Comparison of ENCODE assay signal across 4 fruit fly cellular contexts in genomic region chr2L:6741980-6742591, dm6.
TF ChIP-seq lines count a peak whose summit lies in the region.

Gene meng (plus strand): TSS chr2L:6742502.

- TF ChIP-seq CTCF in whole organism, embryonic (GFP tag; optimal IDR thresholded peaks at IDR 0.05; lab: Kevin White, UChicago) = no peak

TF ChIP-seq in whole organism, adult, 20 proteins besides CTCF, POLR2A, EP300 and RAD21:
- peak; percentile 71 for TF ChIP-seq kay (GFP tag; lab: Kevin White, UChicago; ENCODE audit: borderline replicate concordance)
- TF ChIP-seq CG5204 (GFP tag; optimal IDR thresholded peaks at IDR 0.05; lab: Kevin White, UChicago) = no peak

TF ChIP-seq in whole organism, embryonic, 481 proteins besides CTCF, POLR2A, EP300 and RAD21:
- TF ChIP-seq Hand (GFP tag; optimal IDR thresholded peaks at IDR 0.05; lab: Kevin White, UChicago) = no peak
- peak; percentile 17 for TF ChIP-seq CG10543 (GFP tag; optimal IDR thresholded peaks at IDR 0.05; lab: Kevin White, UChicago)
- TF ChIP-seq CG3163 (GFP tag; optimal IDR thresholded peaks at IDR 0.05; lab: Kevin White, UChicago) = peak; percentile 76
- peak; percentile 98 for TF ChIP-seq Deaf1 (tag; optimal IDR thresholded peaks at IDR 0.05; lab: Kevin White, UChicago)
- TF ChIP-seq Med (GFP tag; lab: Kevin White, UChicago) = peak; percentile 66
- TF ChIP-seq sima (GFP tag; optimal IDR thresholded peaks at IDR 0.05; lab: Kevin White, UChicago) = no peak
- TF ChIP-seq row (GFP tag; IDR thresholded peaks at IDR 0.05; lab: Robert Waterston, UW) = peak; percentile 35; the same call in 1 of the 3 replicates
- peak; percentile 6 for TF ChIP-seq Hmr (GFP tag; optimal IDR thresholded peaks at IDR 0.05; lab: Kevin White, UChicago)
- 0 out of 2 replicates have a peak, but pooled peaks have one; percentile 14 for TF ChIP-seq NFAT (GFP tag; IDR thresholded peaks at IDR 0.05; lab: Robert Waterston, UW)
- TF ChIP-seq CG13296 (GFP tag; optimal IDR thresholded peaks at IDR 0.05; lab: Kevin White, UChicago) = peak; percentile 4
- peak; percentile 35 to 79 for TF ChIP-seq Trl (optimal IDR thresholded peaks at IDR 0.05; lab: Kevin White, UChicago)
- no peak for TF ChIP-seq Trl (GFP tag; optimal IDR thresholded peaks at IDR 0.05; lab: Kevin White, UChicago)
- TF ChIP-seq CG18599 (GFP tag; optimal IDR thresholded peaks at IDR 0.05; lab: Kevin White, UChicago) = peak; percentile 14
- peak; percentile 88 for TF ChIP-seq D19A (tag; optimal IDR thresholded peaks at IDR 0.05; lab: Kevin White, UChicago)
- TF ChIP-seq Jarid2 (GFP tag; optimal IDR thresholded peaks at IDR 0.05; lab: Kevin White, UChicago) = peak; percentile 39
- TF ChIP-seq CG2875 (GFP tag; optimal IDR thresholded peaks at IDR 0.05; lab: Kevin White, UChicago) = no peak

TF ChIP-seq in whole organism, prepupa, 60 proteins besides CTCF, POLR2A, EP300 and RAD21:
- TF ChIP-seq esn (GFP tag; optimal IDR thresholded peaks at IDR 0.05; lab: Kevin White, UChicago) (no peak), Sox15 (GFP tag; optimal IDR thresholded peaks at IDR 0.05; lab: Kevin White, UChicago) (no peak), CG10631 (GFP tag; optimal IDR thresholded peaks at IDR 0.05; lab: Kevin White, UChicago) (no peak), Eip78C (GFP tag; lab: Kevin White, UChicago) (peak; percentile 17), cyc (GFP tag; optimal IDR thresholded peaks at IDR 0.05; lab: Kevin White, UChicago) (no peak), Blimp-1 (GFP tag; optimal IDR thresholded peaks at IDR 0.05; lab: Kevin White, UChicago) (no peak), CG8319 (GFP tag; optimal IDR thresholded peaks at IDR 0.05; lab: Kevin White, UChicago) (no peak), CG6854 (GFP tag; optimal IDR thresholded peaks at IDR 0.05; lab: Kevin White, UChicago) (no peak), CG6808 (GFP tag; optimal IDR thresholded peaks at IDR 0.05; lab: Kevin White, UChicago) (no peak), pdm3 (GFP tag; optimal IDR thresholded peaks at IDR 0.05; lab: Kevin White, UChicago) (no peak), Smox (GFP tag; optimal IDR thresholded peaks at IDR 0.05; lab: Kevin White, UChicago) (no peak), eg (GFP tag; IDR thresholded peaks at IDR 0.05; lab: Robert Waterston, UW) (0 out of 3 replicates have a peak, but pooled peaks have one; percentile 1), Eip75B (GFP tag; optimal IDR thresholded peaks at IDR 0.05; lab: Kevin White, UChicago) (no peak), vri (GFP tag; optimal IDR thresholded peaks at IDR 0.05; lab: Kevin White, UChicago) (no peak)

TF ChIP-seq in whole organism, pupa, 21 proteins besides CTCF, POLR2A, EP300 and RAD21:
- peak; percentile 18; the same call in 1 of the 2 replicates for TF ChIP-seq CG32121 (GFP tag; IDR thresholded peaks at IDR 0.05; lab: Robert Waterston, UW)
- TF ChIP-seq CG17806 (tag; optimal IDR thresholded peaks at IDR 0.05; lab: Kevin White, UChicago) = no peak
TF ChIP-seq in whole organism, pupa: peak in this region for 1.
